Fruit fly (Drosophila melanogaster) whole organism, embryonic: ENCODE measurements around the gene CG1999.
A peak's percentile ranks its signal among the peaks of the same experiment; 100 is the strongest.

Experiments used
- Bdp1 ChIP-seq: fragments of 200-800 bp; sonication (Bioruptor generic); optimal IDR thresholded peaks from 3 replicates; lab custom pipeline; 2016; ENCODE audit warnings: missing biosample characterization, missing genetic modification characterization
- CG10267 ChIP-seq: fragments of 200-800 bp; sonication (Bioruptor generic); optimal IDR thresholded peaks from 2 replicates; lab custom pipeline; 2018; ENCODE audit warnings: missing biosample characterization, mild to moderate bottlenecking, missing genetic modification characterization, moderate library complexity
- CG11093 ChIP-seq: fragments of 200-800 bp; sonication (Bioruptor generic); IDR thresholded peaks from 3 replicates; pipeline ENCODE4 v1.3.6; 2022; ENCODE audit warnings: missing biosample characterization, missing genetic modification characterization
- CG12659 ChIP-seq: fragments of 200-800 bp; sonication (Bioruptor generic); optimal IDR thresholded peaks from 3 replicates; lab custom pipeline; 2017; ENCODE audit warnings: mild to moderate bottlenecking, missing biosample characterization, missing genetic modification reagents, missing genetic modification characterization
- CG12942 ChIP-seq: fragments of 200-800 bp; sonication (Bioruptor generic); optimal IDR thresholded peaks from 3 replicates; lab custom pipeline; 2016; ENCODE audit warnings: missing biosample characterization, missing genetic modification characterization
- CG13624 ChIP-seq: fragments of 200-800 bp; sonication (Bioruptor generic); optimal IDR thresholded peaks from 2 replicates; lab custom pipeline; 2016; ENCODE audit warnings: missing biosample characterization, missing genetic modification characterization
- CG15601 ChIP-seq: fragments of 200-800 bp; sonication (Bioruptor generic); optimal IDR thresholded peaks from 3 replicates; lab custom pipeline; 2019; ENCODE audit warnings: missing biosample characterization, mild to moderate bottlenecking, missing genetic modification characterization, moderate library complexity
- CG16863 ChIP-seq: fragments of 200-800 bp; sonication (Bioruptor generic); optimal IDR thresholded peaks from 3 replicates; lab custom pipeline; 2016; ENCODE audit warnings: missing biosample characterization, missing genetic modification characterization
- CG18011 ChIP-seq: fragments of 200-800 bp; sonication (Bioruptor generic); optimal IDR thresholded peaks from 2 replicates; lab custom pipeline; 2017; ENCODE audit warnings: missing biosample characterization, missing genetic modification characterization, mild to moderate bottlenecking, moderate library complexity, missing genotype
- CG31365 ChIP-seq: fragments of 200-800 bp; sonication (Bioruptor generic); optimal IDR thresholded peaks from 2 replicates; lab custom pipeline; 2018; ENCODE audit warnings: missing biosample characterization, mild to moderate bottlenecking, missing genetic modification characterization
- CG4328 ChIP-seq: fragments of 200-800 bp; sonication (Bioruptor generic); optimal IDR thresholded peaks from 3 replicates; lab custom pipeline; 2017; ENCODE audit warnings: missing biosample characterization, missing genetic modification reagents, missing genetic modification characterization
- CG6689 ChIP-seq: fragments of 200-800 bp; sonication (Bioruptor generic); IDR thresholded peaks from 2 replicates; pipeline ENCODE4 v1.3.6; 2022; ENCODE audit warnings: missing biosample characterization, missing genetic modification characterization
- CG7357 ChIP-seq: fragments of 200-800 bp; sonication (Bioruptor generic); IDR thresholded peaks from 3 replicates; pipeline ENCODE4 v1.3.6; 2022; ENCODE audit warnings: missing biosample characterization, missing genetic modification characterization
- CG8290 ChIP-seq, 3 experiments: fragments of 200-800 bp; sonication (Bioruptor generic); optimal IDR thresholded peaks; 2 replicates each; lab custom pipeline; 2016 to 2019; ENCODE audit warnings: missing biosample characterization in 3 of 3, missing genetic modification characterization in 3 of 3, mild to moderate bottlenecking in 2 of 3, moderate library complexity in 1 of 3
- CkIIα-i1 ChIP-seq: fragments of 200-800 bp; sonication (Bioruptor generic); IDR thresholded peaks from 2 replicates; pipeline ENCODE4 v1.3.6; 2022; ENCODE audit warnings: missing biosample characterization, missing genetic modification characterization
- CoRest ChIP-seq: fragments of 200-800 bp; sonication (Bioruptor generic); optimal IDR thresholded peaks from 3 replicates; lab custom pipeline; 2018; ENCODE audit warnings: missing biosample characterization, mild to moderate bottlenecking, missing genetic modification characterization, moderate library complexity
- Drgx ChIP-seq: fragments of 200-800 bp; sonication (Bioruptor generic); IDR thresholded peaks from 2 replicates; pipeline ENCODE4 v1.3.6; 2022; ENCODE audit warnings: missing biosample characterization, missing genetic modification characterization
- E2f2 ChIP-seq: fragments of 200-800 bp; sonication (Bioruptor generic); IDR thresholded peaks from 2 replicates; pipeline ENCODE4 v1.3.6; 2022; ENCODE audit warnings: missing biosample characterization, missing genetic modification characterization
- Fer1 ChIP-seq: fragments of 200-800 bp; sonication (Bioruptor generic); optimal IDR thresholded peaks from 2 replicates; lab custom pipeline; 2017; ENCODE audit warnings: missing biosample characterization, mild to moderate bottlenecking, missing genetic modification characterization
- GATAe ChIP-seq: fragments of 200-800 bp; sonication (Bioruptor generic); conservative IDR thresholded peaks from 2 replicates; pipeline ENCODE4 v1.3.6; 2022; ENCODE audit warnings: missing biosample characterization, missing genetic modification characterization
- HmgZ ChIP-seq: fragments of 200-800 bp; sonication (Bioruptor generic); optimal IDR thresholded peaks from 2 replicates; lab custom pipeline; 2018; ENCODE audit warnings: missing biosample characterization, mild to moderate bottlenecking, missing genetic modification characterization
- Lhr ChIP-seq: fragments of 200-800 bp; sonication (Bioruptor generic); optimal IDR thresholded peaks from 3 replicates; lab custom pipeline; 2017; ENCODE audit warnings: mild to moderate bottlenecking, missing biosample characterization, missing genetic modification reagents, missing genetic modification characterization
- Oaz ChIP-seq: fragments of 200-800 bp; sonication (Bioruptor generic); IDR thresholded peaks from 2 replicates; pipeline ENCODE4 v1.3.6; 2022; ENCODE audit warnings: missing biosample characterization, missing genetic modification characterization
- Poxn ChIP-seq: fragments of 200-800 bp; sonication (Bioruptor generic); IDR thresholded peaks from 2 replicates; pipeline ENCODE4 v1.3.6; 2022; ENCODE audit warnings: missing biosample characterization, missing genetic modification characterization
- Taf1 ChIP-seq: fragments of 200-800 bp; sonication (Bioruptor generic); IDR thresholded peaks from 2 replicates; pipeline ENCODE4 v1.3.6; 2022; ENCODE audit warnings: missing biosample characterization, missing genetic modification characterization
- ac ChIP-seq: fragments of 200-800 bp; sonication (Bioruptor generic); optimal IDR thresholded peaks from 3 replicates; lab custom pipeline; 2017; ENCODE audit warnings: missing biosample characterization, mild to moderate bottlenecking, missing genetic modification characterization
- ap ChIP-seq: fragments of 200-800 bp; sonication (Bioruptor generic); IDR thresholded peaks from 2 replicates; pipeline ENCODE4 v1.3.6; 2022; ENCODE audit warnings: missing biosample characterization, missing genetic modification characterization
- crol ChIP-seq: fragments of 200-800 bp; sonication (Bioruptor generic); IDR thresholded peaks from 2 replicates; pipeline ENCODE4 v1.3.6; 2022; ENCODE audit warnings: missing biosample characterization, missing genetic modification characterization
- danr ChIP-seq: fragments of 200-800 bp; sonication (Bioruptor generic); IDR thresholded peaks from 2 replicates; pipeline ENCODE4 v1.3.6; 2022; ENCODE audit warnings: missing biosample characterization, missing genetic modification characterization
- dm ChIP-seq: fragments of 200-800 bp; sonication (Bioruptor generic); optimal IDR thresholded peaks from 3 replicates; lab custom pipeline; 2016; ENCODE audit warnings: missing biosample characterization, missing genetic modification characterization
- gcm ChIP-seq: fragments of 200-800 bp; sonication (Bioruptor generic); optimal IDR thresholded peaks from 2 replicates; lab custom pipeline; 2019; ENCODE audit warnings: missing biosample characterization, mild to moderate bottlenecking, missing genetic modification characterization, moderate library complexity
- lmd ChIP-seq: fragments of 200-800 bp; sonication (Bioruptor generic); IDR thresholded peaks from 2 replicates; pipeline ENCODE4 v1.3.6; 2022; ENCODE audit warnings: missing biosample characterization, missing genetic modification characterization
- odd ChIP-seq: fragments of 200-800 bp; sonication (Bioruptor generic); optimal IDR thresholded peaks from 2 replicates; lab custom pipeline; 2017; ENCODE audit warnings: missing biosample characterization, mild to moderate bottlenecking, missing genetic modification characterization
- onecut ChIP-seq: fragments of 200-800 bp; sonication (Bioruptor generic); IDR thresholded peaks from 2 replicates; pipeline ENCODE4 v1.3.6; 2022; ENCODE audit warnings: missing biosample characterization, missing genetic modification characterization
- otp ChIP-seq: fragments of 200-800 bp; sonication (Bioruptor generic); IDR thresholded peaks from 3 replicates; pipeline ENCODE4, ENCODE4 v1.3.6; 2022; ENCODE audit warnings: missing biosample characterization, missing genetic modification characterization
- pan ChIP-seq, 4 experiments: fragments of >200 bp in 3 of 4; fragments of 200-800 bp in 1 of 4; sonication (Bioruptor generic) in 1 of 4; optimal IDR thresholded peaks in 3 of 4; IDR thresholded peaks in 1 of 4; 2 replicates each; pipeline versions ENCODE4 v1.3.6 to Lab custom; 2017 to 2022; ENCODE audit warnings: missing biosample characterization in 2 of 4, missing genetic modification characterization in 2 of 4, mixed read lengths in 1 of 4
- pnt ChIP-seq: fragments of 200-800 bp; sonication (Bioruptor generic); optimal IDR thresholded peaks from 3 replicates; lab custom pipeline; 2016; ENCODE audit warnings: missing biosample characterization, missing genetic modification characterization
- pzg ChIP-seq: fragments of 200-800 bp; sonication (Bioruptor generic); optimal IDR thresholded peaks from 3 replicates; lab custom pipeline; 2018; ENCODE audit warnings: missing biosample characterization, mild to moderate bottlenecking, missing genetic modification characterization, moderate library complexity
- ranshi ChIP-seq: fragments of 200-800 bp; sonication (Bioruptor generic); IDR thresholded peaks from 2 replicates; pipeline ENCODE4 v1.3.6; 2022; ENCODE audit warnings: missing biosample characterization, missing genetic modification characterization
- sima ChIP-seq: fragments of 200-800 bp; sonication (Bioruptor generic); optimal IDR thresholded peaks from 2 replicates; lab custom pipeline; 2016; ENCODE audit warnings: missing biosample characterization, missing genetic modification characterization
- sisA ChIP-seq: fragments of 200-800 bp; sonication (Bioruptor generic); IDR thresholded peaks from 2 replicates; pipeline ENCODE4 v1.3.6; 2022; ENCODE audit warnings: missing biosample characterization, missing genetic modification characterization
- sna ChIP-seq: fragments of 200-800 bp; sonication (Bioruptor generic); IDR thresholded peaks from 2 replicates; pipeline ENCODE4 v1.3.6; 2022; ENCODE audit warnings: missing biosample characterization, missing genetic modification characterization; ENCODE audit not compliant: partially characterized antibody
- sr ChIP-seq: fragments of 200-800 bp; sonication (Bioruptor generic); IDR thresholded peaks from 3 replicates; pipeline ENCODE4 v1.3.6; 2022; ENCODE audit warnings: missing biosample characterization, missing genetic modification characterization
- ssp ChIP-seq: fragments of 200-800 bp; sonication (Bioruptor generic); IDR thresholded peaks from 2 replicates; pipeline ENCODE4 v1.3.6; 2022; ENCODE audit warnings: missing biosample characterization, missing genetic modification characterization
- tap ChIP-seq: fragments of 200-800 bp; optimal IDR thresholded peaks from 3 replicates; lab custom pipeline; 2019; ENCODE audit warnings: missing biosample characterization, mild to moderate bottlenecking, missing genetic modification characterization, moderate library complexity
- unc-4 ChIP-seq: fragments of 200-800 bp; sonication (Bioruptor generic); IDR thresholded peaks from 2 replicates; pipeline ENCODE4 v1.3.6; 2022; ENCODE audit warnings: missing biosample characterization, missing genetic modification characterization; ENCODE audit not compliant: partially characterized antibody
- vvl ChIP-seq: fragments of 200-800 bp; sonication (Bioruptor generic); IDR thresholded peaks from 2 replicates; pipeline ENCODE4 v1.3.6; 2022; ENCODE audit warnings: missing biosample characterization, missing genetic modification characterization
- zf30C ChIP-seq: fragments of 200-800 bp; sonication (Bioruptor generic); optimal IDR thresholded peaks from 3 replicates; lab custom pipeline; 2018; ENCODE audit warnings: missing biosample characterization, mild to moderate bottlenecking, missing genetic modification characterization

CG1999 gene

DNA sequence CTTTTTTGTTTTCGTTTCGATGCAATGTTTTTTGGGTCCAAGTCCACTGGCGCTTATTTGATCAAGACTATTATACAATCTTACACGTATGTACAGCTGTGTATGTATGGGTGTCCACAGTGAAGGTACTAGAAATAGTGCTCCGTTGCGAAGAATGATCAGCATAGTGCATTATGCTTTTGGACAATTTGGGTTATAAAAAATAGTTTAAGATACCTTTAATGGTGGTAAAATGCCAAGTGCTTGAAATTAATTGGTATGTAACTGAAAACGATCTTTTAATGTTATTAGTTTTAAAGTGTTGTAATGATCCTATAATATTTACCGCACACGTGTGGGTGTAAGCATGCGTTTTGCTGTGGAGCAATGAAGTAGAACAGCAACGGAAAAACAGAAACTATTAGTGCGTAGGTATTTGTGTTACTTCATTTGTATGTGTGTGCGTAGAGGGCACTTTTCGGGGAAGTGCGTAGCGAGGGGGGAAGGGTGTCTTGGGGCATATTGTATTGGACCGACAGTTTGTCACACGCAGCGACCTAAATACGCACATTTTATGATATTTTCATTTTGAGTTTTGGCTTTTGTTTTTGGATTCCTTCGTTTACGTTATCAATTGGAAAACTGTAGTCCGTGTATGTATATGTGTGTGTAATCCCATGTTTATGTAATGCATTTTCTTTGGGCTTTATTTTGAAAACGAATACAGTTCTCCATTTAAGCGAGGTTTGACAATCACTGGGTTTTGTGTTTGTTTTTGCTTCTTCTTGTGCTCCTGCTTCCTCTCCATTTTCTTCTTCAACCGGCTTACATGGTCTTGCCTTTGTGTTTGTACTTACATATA, 22.3 kb upstream of the CG1999 start (continued):
- TF ChIP-seq Oaz (GFP tag; lab: Robert Waterston, UW) (peak; percentile 56), CG10267 (tag; lab: Kevin White, UChicago) (peak; percentile 87), CG8290 (GFP tag; optimal IDR thresholded peaks at IDR 0.05; lab: Kevin White, UChicago) (peak; percentile 74), CG8290 (tag; optimal IDR thresholded peaks at IDR 0.05; lab: Kevin White, UChicago) (peak; percentile 63 to 93), dm (GFP tag; lab: Kevin White, UChicago) (peak; percentile 87), CG4328 (peak; percentile 18), Taf1 (GFP tag; lab: Robert Waterston, UW) (peak; percentile 44; the same call in 1 of the 2 replicates), CG18011 (GFP tag; lab: Kevin White, UChicago) (peak; percentile 61), GATAe (GFP tag; lab: Robert Waterston, UW) (no peak; the same call in 1 of the 2 replicates), Lhr (GFP tag; lab: Kevin White, UChicago) (peak; percentile 76), ranshi (GFP tag; lab: Robert Waterston, UW) (peak; percentile 76), CG12659 (GFP tag; lab: Kevin White, UChicago) (peak; percentile 91), HmgZ (tag; lab: Kevin White, UChicago) (peak; percentile 85), tap (tag; lab: Kevin White, UChicago) (peak; percentile 92), vvl (GFP tag; lab: Robert Waterston, UW) (peak; percentile 92), Poxn (no peak), gcm (GFP tag; lab: Kevin White, UChicago) (peak; percentile 93), otp (GFP tag; lab: Robert Waterston, UW) (peak; percentile 75), danr (peak; percentile 80), pnt (peak; percentile 90), E2f2 (peak; percentile 65), CG31365 (tag; lab: Kevin White, UChicago) (peak; percentile 66), onecut (GFP tag; lab: Robert Waterston, UW) (peak; percentile 80), CG13624 (GFP tag; lab: Kevin White, UChicago) (peak; percentile 84), CG6689 (GFP tag; lab: Robert Waterston, UW) (peak; percentile 92), CG11093 (peak; percentile 80), sima (GFP tag; lab: Kevin White, UChicago) (peak; percentile 64), unc-4 (GFP tag; lab: Robert Waterston, UW) (no peak), ap (GFP tag; lab: Robert Waterston, UW) (peak; percentile 70), zf30C (GFP tag; lab: Kevin White, UChicago) (no peak), pan (optimal IDR thresholded peaks at IDR 0.05; lab: Kevin White, UChicago) (no peak), pan (GFP tag; optimal IDR thresholded peaks at IDR 0.05 in 1 of 2, IDR thresholded peaks at IDR 0.05 in 1 of 2) (peak in 1 of 2 experiments; percentile 90), Fer1 (GFP tag; lab: Kevin White, UChicago) (peak; percentile 91), CoRest (tag; lab: Kevin White, UChicago) (peak; percentile 94), Bdp1 (peak; percentile 77), CkIIα-i1 (GFP tag; lab: Robert Waterston, UW) (peak; percentile 43; the same call in 1 of the 2 replicates), crol (GFP tag; lab: Robert Waterston, UW) (peak; percentile 94), CG15601 (tag; lab: Kevin White, UChicago) (peak; percentile 91), ssp (GFP tag; lab: Robert Waterston, UW) (peak; percentile 71), lmd (GFP tag; lab: Robert Waterston, UW) (peak; percentile 91), sr (GFP tag; lab: Robert Waterston, UW) (peak; percentile 47; the same call in 1 of the 3 replicates), CG12942 (GFP tag; lab: Kevin White, UChicago) (peak; percentile 88), odd (GFP tag; lab: Kevin White, UChicago) (peak; percentile 81), sna (GFP tag; lab: Robert Waterston, UW) (no peak), CG7357 (peak; percentile 79), pzg (peak; percentile 1), ac (GFP tag; lab: Kevin White, UChicago) (peak; percentile 82), CG16863 (GFP tag; lab: Kevin White, UChicago) (peak; percentile 93), Drgx (GFP tag; lab: Robert Waterston, UW) (peak; percentile 74), sisA (GFP tag; lab: Robert Waterston, UW) (peak; percentile 88)
